Worm (Caenorhabditis elegans): Measurements from ENCODE around the gene Y58A7A.2.

The Y58A7A.2 gene

DNA sequence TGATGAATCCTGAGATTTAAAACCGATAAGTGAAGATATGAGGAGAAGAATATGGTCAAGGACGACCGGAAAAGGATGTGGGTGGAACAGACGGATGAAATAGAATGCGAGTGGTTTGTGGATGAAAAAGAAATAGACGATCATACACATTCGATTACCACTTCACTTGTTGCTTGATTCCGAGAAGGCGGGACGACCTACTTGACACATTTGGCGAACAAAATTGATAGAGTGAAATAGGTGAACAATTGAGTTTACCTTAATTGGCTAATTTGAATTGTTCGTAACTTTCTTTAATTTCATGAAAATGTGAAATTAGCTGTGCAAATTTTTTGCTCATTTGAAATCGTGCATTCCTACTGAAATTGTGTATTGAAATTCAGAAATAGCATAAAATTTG is at the start of gene Y58A7A.2:
Y58A7A.2 (minus strand) TSS at position 101 of the 400 bp plus-strand sequence.
- TF ChIP-seq mdl-1 (tag; optimal IDR thresholded peaks at IDR 0.05) = no peak
- no peak for TF ChIP-seq zag-1 (tag; optimal IDR thresholded peaks at IDR 0.05)
- TF ChIP-seq F13H6.1 (tag; optimal IDR thresholded peaks at IDR 0.05) = no peak
- TF ChIP-seq Y55F3AM.14 (GFP tag; optimal IDR thresholded peaks at IDR 0.05) = no peak
- TF ChIP-seq snpc-4 (tag; optimal IDR thresholded peaks at IDR 0.05) = no peak
- TF ChIP-seq ZK546.5 (tag; optimal IDR thresholded peaks at IDR 0.05) = no peak

DNA sequence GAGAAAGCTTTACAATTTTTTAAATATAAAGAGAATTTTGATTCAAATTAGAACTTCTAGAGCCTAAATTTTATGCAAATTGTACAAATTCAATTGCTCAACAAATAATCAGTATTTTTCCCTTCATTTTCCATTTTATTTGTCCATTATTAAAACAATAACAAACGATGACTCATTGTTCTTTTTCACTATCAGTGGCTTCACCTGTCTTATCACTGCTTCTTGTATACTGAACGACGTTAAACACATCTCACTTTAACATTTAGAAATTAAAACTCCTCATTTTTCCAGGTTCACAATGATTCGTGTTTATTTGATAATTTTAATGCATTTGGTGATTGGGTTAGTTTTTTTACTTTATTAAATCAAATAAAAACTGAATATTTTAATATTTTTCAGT is 47.7 kb upstream of the Y58A7A.2 start, which contains the start of gene sid-1:
sid-1 (plus strand) TSS at position 292 of the 400 bp plus-strand sequence.
- TF ChIP-seq fos-1 (tag; optimal IDR thresholded peaks at IDR 0.05) = peak; percentile 80
- TF ChIP-seq lin-11 (tag; optimal IDR thresholded peaks at IDR 0.05) = no peak
- no peak for TF ChIP-seq dmd-4 (tag; optimal IDR thresholded peaks at IDR 0.05)

DNA sequence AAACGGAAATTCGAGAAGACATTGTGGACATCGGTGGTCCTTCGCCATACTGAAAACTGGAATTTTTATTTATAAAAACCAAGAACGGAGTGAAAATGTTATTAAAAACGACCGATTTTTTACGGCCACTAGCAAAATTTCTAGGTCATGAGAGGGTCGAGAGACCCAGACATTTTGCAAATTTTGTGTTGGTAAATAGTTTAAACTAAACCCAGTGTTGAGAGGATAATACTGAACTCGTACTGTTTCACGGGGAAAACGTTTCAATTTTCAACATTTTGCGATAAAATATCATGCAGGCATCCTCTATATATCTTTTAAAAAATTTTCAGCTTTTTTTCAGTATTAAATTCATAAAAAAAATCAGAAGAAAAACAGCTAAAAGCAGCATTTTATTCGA is 47.1 kb upstream of the Y58A7A.2 start, which contains the start of gene C04F5.9:
C04F5.9 (minus strand) TSS at position 101 of the 400 bp plus-strand sequence.
- TF ChIP-seq alr-1 (tag; optimal IDR thresholded peaks at IDR 0.05) = no peak
- no peak for TF ChIP-seq lin-11 (tag; optimal IDR thresholded peaks at IDR 0.05)

DNA sequence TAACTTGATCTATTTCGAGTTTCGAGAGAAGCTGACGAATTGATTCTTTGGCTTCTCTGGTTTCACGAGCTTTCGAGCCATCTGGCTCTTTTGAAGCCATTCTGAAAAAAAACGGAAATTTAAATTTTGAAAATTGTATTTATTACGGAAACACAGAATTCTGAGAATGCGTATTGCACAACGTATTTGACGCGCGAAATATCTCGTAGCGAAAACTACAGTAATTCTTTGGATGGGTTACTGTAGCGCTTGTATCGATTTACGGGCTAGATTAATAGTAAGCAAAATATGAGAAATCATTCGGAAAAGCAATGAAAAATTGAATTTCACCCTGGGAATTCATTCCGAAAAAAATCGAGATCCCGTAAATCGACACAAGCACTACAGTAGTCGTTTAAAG is 41.7 kb upstream of the Y58A7A.2 start, which contains the start of gene C04F5.8:
C04F5.8 (minus strand) TSS at position 101 of the 400 bp plus-strand sequence.
- TF ChIP-seq snpc-4 (tag; optimal IDR thresholded peaks at IDR 0.05) (no peak), nhr-21 (tag; optimal IDR thresholded peaks at IDR 0.05) (no peak), sma-9 (GFP tag; optimal IDR thresholded peaks at IDR 0.05) (no peak), sma-9 (tag; optimal IDR thresholded peaks at IDR 0.05) (no peak), nhr-23 (tag; optimal IDR thresholded peaks at IDR 0.05) (no peak), nhr-11 (tag; optimal IDR thresholded peaks at IDR 0.05) (no peak), F13H6.1 (tag; optimal IDR thresholded peaks at IDR 0.05) (no peak), lin-39 (tag; optimal IDR thresholded peaks at IDR 0.05) (no peak), mdl-1 (tag; optimal IDR thresholded peaks at IDR 0.05) (no peak), R02D3.7 (tag; optimal IDR thresholded peaks at IDR 0.05) (no peak), lin-13 (GFP tag; optimal IDR thresholded peaks at IDR 0.05) (no peak), mab-5 (tag; optimal IDR thresholded peaks at IDR 0.05) (no peak), Y55F3AM.14 (GFP tag; optimal IDR thresholded peaks at IDR 0.05) (no peak)

DNA sequence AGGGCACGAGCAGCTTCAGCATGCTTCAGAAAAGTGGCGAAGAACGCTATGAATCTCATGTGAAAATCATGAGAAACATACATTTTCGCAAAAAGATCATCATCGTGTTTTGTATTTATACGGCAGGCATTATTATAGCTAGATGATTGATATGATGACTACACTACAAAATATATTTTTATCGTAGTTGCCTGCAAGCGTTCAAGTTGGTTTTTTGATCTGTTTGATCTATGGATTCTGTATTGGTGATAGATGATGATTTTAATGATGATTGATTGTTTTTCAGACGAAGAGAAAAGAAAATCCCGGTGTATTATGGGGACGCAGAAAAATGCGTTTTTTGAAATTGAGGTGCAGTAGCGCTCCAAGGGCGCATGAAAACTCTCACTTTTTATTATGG is 38.7 kb upstream of the Y58A7A.2 start, which contains the start of gene ugt-63:
ugt-63 (minus strand) TSS at position 89 of the 400 bp plus-strand sequence.
- TF ChIP-seq nhr-25 (tag; optimal IDR thresholded peaks at IDR 0.05) (peak; percentile 29), sma-9 (GFP tag; optimal IDR thresholded peaks at IDR 0.05) (peak; percentile 69), sma-9 (tag; optimal IDR thresholded peaks at IDR 0.05) (no peak), aly-2 (tag; optimal IDR thresholded peaks at IDR 0.05) (no peak), mab-5 (tag; optimal IDR thresholded peaks at IDR 0.05) (peak; percentile 30), nhr-21 (tag; optimal IDR thresholded peaks at IDR 0.05) (peak; percentile 18), mdl-1 (tag; optimal IDR thresholded peaks at IDR 0.05) (no peak), mbf-1 (tag; optimal IDR thresholded peaks at IDR 0.05) (no peak), nhr-129 (tag; optimal IDR thresholded peaks at IDR 0.05) (no peak)

DNA sequence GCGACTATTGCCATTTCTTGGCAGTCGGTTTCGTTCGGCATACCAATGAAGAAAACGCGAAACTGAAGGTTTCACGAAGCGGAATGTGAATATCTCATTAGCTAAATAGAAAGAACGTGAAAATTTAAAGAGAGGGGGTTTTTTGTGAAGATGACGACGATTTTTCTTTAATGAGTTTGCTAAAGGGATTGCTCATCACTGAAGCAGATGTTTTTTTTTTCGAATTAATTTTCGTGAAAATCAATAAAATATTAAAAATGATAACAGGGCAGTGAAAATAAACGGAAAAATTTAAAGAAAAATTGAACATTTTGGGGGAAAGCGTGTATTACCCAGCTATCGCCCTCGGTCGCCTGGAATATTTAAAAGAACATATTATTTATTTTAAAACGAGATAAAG is 35.8 kb upstream of the Y58A7A.2 start, which contains the start of gene srab-3:
srab-3 (minus strand) TSS at position 101 of the 400 bp plus-strand sequence.
- TF ChIP-seq nhr-10 (tag; optimal IDR thresholded peaks at IDR 0.05) = no peak
- TF ChIP-seq egl-27 (tag; optimal IDR thresholded peaks at IDR 0.05) = no peak
- no peak for TF ChIP-seq ztf-11 (tag; optimal IDR thresholded peaks at IDR 0.05)
- no peak for TF ChIP-seq nhr-25 (tag; optimal IDR thresholded peaks at IDR 0.05)
- TF ChIP-seq snpc-4 (tag; optimal IDR thresholded peaks at IDR 0.05) = no peak
- no peak for TF ChIP-seq skn-1 (tag; optimal IDR thresholded peaks at IDR 0.05)
- TF ChIP-seq mab-5 (tag; optimal IDR thresholded peaks at IDR 0.05) = no peak
- no peak for TF ChIP-seq nhr-21 (tag; optimal IDR thresholded peaks at IDR 0.05)
- TF ChIP-seq crh-2 (tag; optimal IDR thresholded peaks at IDR 0.05) = no peak
- TF ChIP-seq nhr-237 (tag; optimal IDR thresholded peaks at IDR 0.05) = no peak
- no peak for TF ChIP-seq unc-55 (GFP tag; optimal IDR thresholded peaks at IDR 0.05)
- no peak for TF ChIP-seq ceh-16 (tag; optimal IDR thresholded peaks at IDR 0.05)
- no peak for TF ChIP-seq peb-1 (tag; optimal IDR thresholded peaks at IDR 0.05)
- no peak for TF ChIP-seq nhr-11 (tag; optimal IDR thresholded peaks at IDR 0.05)
